Fruit fly (Drosophila melanogaster): ENCODE data around the gene Sarm.

Gene Sarm

DNA sequence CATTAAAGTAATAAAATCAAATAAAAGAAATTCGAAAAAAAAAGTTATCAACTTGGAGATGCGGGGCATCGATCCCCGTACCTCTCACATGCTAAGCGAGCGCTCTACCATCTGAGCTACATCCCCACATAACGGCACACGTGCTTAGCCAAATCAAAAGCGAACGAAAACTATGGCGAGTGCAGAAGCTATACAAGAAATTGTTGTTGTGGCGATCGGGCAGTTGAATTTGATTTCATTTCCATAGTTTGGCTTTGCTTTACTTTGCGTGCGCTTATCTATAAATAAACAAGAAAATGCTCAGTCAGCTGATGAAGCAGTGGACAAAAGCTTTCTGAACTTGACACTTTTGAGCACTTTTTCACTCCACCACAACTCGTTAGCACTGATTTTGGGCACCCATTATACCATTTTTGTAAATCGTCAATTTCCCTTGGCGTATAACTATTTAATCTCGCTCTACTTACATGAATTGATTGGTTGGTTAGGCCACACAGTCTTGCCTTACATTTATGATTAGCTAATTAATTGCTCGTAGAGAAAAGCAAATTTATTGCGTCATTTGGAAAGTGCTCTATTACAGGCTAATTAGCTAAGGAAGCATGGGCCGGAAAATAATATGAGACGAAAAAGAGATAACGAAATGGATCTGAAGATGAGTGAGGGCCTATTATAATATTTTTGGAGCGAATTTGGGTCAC lies 35.0 kb upstream of the Sarm start (continued):
- peak; percentile 79 for TF ChIP-seq HLH4C (GFP tag; IDR thresholded peaks at IDR 0.05; ENCODE audit: partially characterized antibody)
- peak; percentile 10; the same call in 1 of the 2 replicates for TF ChIP-seq CG14441 (GFP tag; IDR thresholded peaks at IDR 0.05)
- TF ChIP-seq CG15514 (GFP tag; optimal IDR thresholded peaks at IDR 0.05) = no peak
- TF ChIP-seq CG17359 (tag; optimal IDR thresholded peaks at IDR 0.05) = no peak
- no peak for TF ChIP-seq CG13775 (GFP tag; optimal IDR thresholded peaks at IDR 0.05)
- no peak for TF ChIP-seq CG11093 (GFP tag; IDR thresholded peaks at IDR 0.05)
- no peak for TF ChIP-seq fd102C (GFP tag; optimal IDR thresholded peaks at IDR 0.05)
- no peak for TF ChIP-seq CG3838 (GFP tag; optimal IDR thresholded peaks at IDR 0.05)
- no peak for TF ChIP-seq hkb (optimal IDR thresholded peaks at IDR 0.05)
- TF ChIP-seq hkb (GFP tag; IDR thresholded peaks at IDR 0.05) = 0 out of 2 replicates have a peak, but pooled peaks have one; percentile 33
- TF ChIP-seq CG11456 (GFP tag; IDR thresholded peaks at IDR 0.05) = no peak
- no peak for TF ChIP-seq Tbp (GFP tag; optimal IDR thresholded peaks at IDR 0.05)
- peak; percentile 38 for TF ChIP-seq abd-A (tag; optimal IDR thresholded peaks at IDR 0.05)
- TF ChIP-seq bbx (GFP tag; IDR thresholded peaks at IDR 0.05; ENCODE audit: partially characterized antibody) = peak; percentile 70
- no peak for TF ChIP-seq pum (GFP tag; optimal IDR thresholded peaks at IDR 0.05)
- TF ChIP-seq Taf1 (GFP tag; IDR thresholded peaks at IDR 0.05) = no peak
- no peak for TF ChIP-seq pan (optimal IDR thresholded peaks at IDR 0.05)
- TF ChIP-seq pan (GFP tag; optimal IDR thresholded peaks at IDR 0.05 in 1 of 2, IDR thresholded peaks at IDR 0.05 in 1 of 2) = peak in 1 of 2 experiments; percentile 27
- TF ChIP-seq z (GFP tag; IDR thresholded peaks at IDR 0.05) = peak; percentile 85
- no peak for TF ChIP-seq fru (optimal IDR thresholded peaks at IDR 0.05)
- TF ChIP-seq CG6683 (GFP tag; optimal IDR thresholded peaks at IDR 0.05) = no peak
- TF ChIP-seq eve (GFP tag; optimal IDR thresholded peaks at IDR 0.05) = peak in 1 of 2 experiments; percentile 49
- peak; percentile 58; the same call in 1 of the 3 replicates for TF ChIP-seq vnd (GFP tag; IDR thresholded peaks at IDR 0.05; ENCODE audit: partially characterized antibody)
- TF ChIP-seq Hand (GFP tag; optimal IDR thresholded peaks at IDR 0.05) = no peak
- TF ChIP-seq CG4328 (GFP tag; optimal IDR thresholded peaks at IDR 0.05) = no peak
- TF ChIP-seq toy (GFP tag; IDR thresholded peaks at IDR 0.05) = no peak
- TF ChIP-seq kni (GFP tag; optimal IDR thresholded peaks at IDR 0.05) = no peak
- peak; percentile 44; the same call in 1 of the 2 replicates for TF ChIP-seq CG32532 (GFP tag; IDR thresholded peaks at IDR 0.05)
- TF ChIP-seq Atf6 (GFP tag; IDR thresholded peaks at IDR 0.05) = 0 out of 2 replicates have a peak, but pooled peaks have one; percentile 29
- no peak for TF ChIP-seq CG11398 (GFP tag; optimal IDR thresholded peaks at IDR 0.05)
- no peak for TF ChIP-seq lilli (GFP tag; optimal IDR thresholded peaks at IDR 0.05)
- TF ChIP-seq CG2678 (tag; optimal IDR thresholded peaks at IDR 0.05) = no peak
- TF ChIP-seq Trl (optimal IDR thresholded peaks at IDR 0.05) = no peak
- TF ChIP-seq Trl (GFP tag; optimal IDR thresholded peaks at IDR 0.05) = no peak
- TF ChIP-seq nerfin-2 (GFP tag; IDR thresholded peaks at IDR 0.05; ENCODE audit: partially characterized antibody) = peak; percentile 60; the same call in 1 of the 2 replicates
- no peak for TF ChIP-seq CG8359 (GFP tag; optimal IDR thresholded peaks at IDR 0.05; ENCODE audit: borderline replicate concordance)
- TF ChIP-seq peb (GFP tag; IDR thresholded peaks at IDR 0.05) = no peak
- TF ChIP-seq NC2β (GFP tag; optimal IDR thresholded peaks at IDR 0.05) = no peak
- TF ChIP-seq CG15011 (GFP tag; optimal IDR thresholded peaks at IDR 0.05) = no peak
- no peak for TF ChIP-seq CG17385 (GFP tag; optimal IDR thresholded peaks at IDR 0.05)
- TF ChIP-seq mld (GFP tag; IDR thresholded peaks at IDR 0.05; ENCODE audit: partially characterized antibody) = peak; percentile 70; the same call in 2 of the 3 replicates
- TF ChIP-seq tap (tag; optimal IDR thresholded peaks at IDR 0.05) = no peak
- no peak for TF ChIP-seq CG6813 (GFP tag; optimal IDR thresholded peaks at IDR 0.05)
- no peak for TF ChIP-seq fd64A (GFP tag; optimal IDR thresholded peaks at IDR 0.05)
- TF ChIP-seq PHDP (tag; optimal IDR thresholded peaks at IDR 0.05) = no peak
- no peak for TF ChIP-seq ap (GFP tag; IDR thresholded peaks at IDR 0.05)
- no peak for TF ChIP-seq CG10321 (GFP tag; IDR thresholded peaks at IDR 0.05)
- no peak for TF ChIP-seq gem (tag; optimal IDR thresholded peaks at IDR 0.05)
- TF ChIP-seq sens (GFP tag) = peak; percentile 25
- no peak for TF ChIP-seq NfI (GFP tag; optimal IDR thresholded peaks at IDR 0.05)

Measured in whole organism, embryonic.